Worm (Caenorhabditis elegans): ENCODE results near the gene clec-42.

DNA sequence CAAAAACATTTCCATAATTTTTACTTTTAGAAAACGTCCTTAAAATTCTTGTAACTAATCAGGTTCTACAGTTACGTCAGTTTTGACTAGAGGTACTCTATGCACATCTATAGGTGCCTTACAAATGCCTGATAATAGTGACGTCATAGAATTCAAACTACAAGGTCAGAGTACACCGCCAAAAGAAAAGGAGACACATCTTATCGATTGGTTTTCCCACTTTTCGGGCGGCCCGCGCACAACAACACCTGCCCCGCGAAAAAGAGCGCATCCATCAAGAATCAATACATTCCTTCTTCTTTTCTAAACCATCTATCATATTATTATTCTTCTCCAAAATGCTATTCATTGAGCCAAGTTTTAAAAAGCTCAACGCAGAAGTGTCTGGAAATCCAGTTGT lies 11.5 kb upstream of the clec-42 start, which contains the start of gene C31G12.1:
- TF ChIP-seq ztf-28 (GFP tag; IDR thresholded peaks at IDR 0.05) = no peak
- no peak for TF ChIP-seq die-1 (tag; optimal IDR thresholded peaks at IDR 0.05)
- no peak for TF ChIP-seq ceh-100 (GFP tag; IDR thresholded peaks at IDR 0.05)
- no peak for TF ChIP-seq lsl-1 (GFP tag; optimal IDR thresholded peaks at IDR 0.05)
- no peak for TF ChIP-seq snpc-4 (GFP tag; optimal IDR thresholded peaks at IDR 0.05)
- no peak for TF ChIP-seq snpc-4 (tag; optimal IDR thresholded peaks at IDR 0.05)
- no peak for TF ChIP-seq athp-1 (tag; optimal IDR thresholded peaks at IDR 0.05)
- no peak for TF ChIP-seq let-607 (tag; optimal IDR thresholded peaks at IDR 0.05)
- no peak for TF ChIP-seq unc-62 (GFP tag; optimal IDR thresholded peaks at IDR 0.05)
- no peak for TF ChIP-seq repo-1 (tag; optimal IDR thresholded peaks at IDR 0.05)
- no peak for TF ChIP-seq F57A8.1 (GFP tag; optimal IDR thresholded peaks at IDR 0.05)
- TF ChIP-seq lsy-27 (tag; optimal IDR thresholded peaks at IDR 0.05; ENCODE audit: borderline replicate concordance, insufficient read depth) = no peak
- no peak for TF ChIP-seq hmg-1.2 (GFP tag; IDR thresholded peaks at IDR 0.05)
- no peak for TF ChIP-seq dpl-1 (GFP tag; optimal IDR thresholded peaks at IDR 0.05)
